Fruit fly (Drosophila melanogaster) whole organism, embryonic: ENCODE data around the gene mRpL19.

Experiments
- Adf1 ChIP-seq: fragments of 200-800 bp; sonication (Bioruptor generic); IDR thresholded peaks from 2 replicates; pipeline ENCODE4 v1.3.6; 2022; ENCODE audit warnings: missing biosample characterization, missing genetic modification characterization
- B-H1 ChIP-seq: fragments of 200-800 bp; sonication (Bioruptor generic); IDR thresholded peaks from 3 replicates; pipeline ENCODE4 v1.3.6; 2022; ENCODE audit warnings: missing biosample characterization, missing genetic modification characterization
- Bdp1 ChIP-seq: fragments of 200-800 bp; sonication (Bioruptor generic); optimal IDR thresholded peaks from 3 replicates; lab custom pipeline; 2016; ENCODE audit warnings: missing biosample characterization, missing genetic modification characterization
- CG10274 ChIP-seq: fragments of 200-800 bp; sonication (Bioruptor generic); optimal IDR thresholded peaks from 3 replicates; lab custom pipeline; 2017; ENCODE audit warnings: missing biosample characterization, mild to moderate bottlenecking, missing genetic modification characterization
- CG10462 ChIP-seq: fragments of 200-800 bp; sonication (Bioruptor generic); optimal IDR thresholded peaks from 2 replicates; lab custom pipeline; 2016; ENCODE audit warnings: missing biosample characterization, missing genetic modification characterization
- CG10979 ChIP-seq: fragments of 200-800 bp; sonication (Bioruptor generic); optimal IDR thresholded peaks from 2 replicates; lab custom pipeline; 2018; ENCODE audit warnings: missing biosample characterization, mild to moderate bottlenecking, missing genetic modification characterization, moderate library complexity
- CG12942 ChIP-seq: fragments of 200-800 bp; sonication (Bioruptor generic); optimal IDR thresholded peaks from 3 replicates; lab custom pipeline; 2016; ENCODE audit warnings: missing biosample characterization, missing genetic modification characterization
- CG13296 ChIP-seq: fragments of 200-800 bp; sonication (Bioruptor generic); optimal IDR thresholded peaks from 3 replicates; lab custom pipeline; 2018; ENCODE audit warnings: missing biosample characterization, mild to moderate bottlenecking, missing genetic modification characterization
- CG13424 ChIP-seq: fragments of 200-800 bp; sonication (Bioruptor generic); optimal IDR thresholded peaks from 2 replicates; lab custom pipeline; 2019; ENCODE audit warnings: missing biosample characterization, mild to moderate bottlenecking, missing genetic modification characterization, moderate library complexity
- CG14050 ChIP-seq: fragments of 200-800 bp; sonication (Bioruptor generic); IDR thresholded peaks from 3 replicates; pipeline ENCODE4 v1.3.6; 2022; ENCODE audit warnings: missing biosample characterization, missing genetic modification characterization
- CG15514 ChIP-seq: fragments of 200-800 bp; sonication (Bioruptor generic); optimal IDR thresholded peaks from 3 replicates; lab custom pipeline; 2017; ENCODE audit warnings: missing biosample characterization, missing genetic modification characterization, mild to moderate bottlenecking, moderate library complexity, missing genetic modification reagents
- CG1647 ChIP-seq: fragments of 200-800 bp; sonication (Bioruptor generic); optimal IDR thresholded peaks from 3 replicates; lab custom pipeline; 2016; ENCODE audit warnings: missing biosample characterization, missing genetic modification characterization
- CG2875 ChIP-seq: fragments of 200-800 bp; sonication (Bioruptor generic); optimal IDR thresholded peaks from 2 replicates; lab custom pipeline; 2017; ENCODE audit warnings: missing biosample characterization, mild to moderate bottlenecking, missing genetic modification characterization, missing genetic modification reagents
- CG3281 ChIP-seq: fragments of 200-800 bp; sonication (Bioruptor generic); optimal IDR thresholded peaks from 3 replicates; lab custom pipeline; 2017; ENCODE audit warnings: missing biosample characterization, mild to moderate bottlenecking, missing genetic modification characterization
- CG34224 ChIP-seq: fragments of 200-800 bp; sonication (Bioruptor generic); IDR thresholded peaks from 3 replicates; pipeline ENCODE4 v1.3.6; 2022; ENCODE audit warnings: missing biosample characterization, missing genetic modification characterization; ENCODE audit not compliant: partially characterized antibody
- CG4854 ChIP-seq: fragments of 200-800 bp; sonication (Bioruptor generic); optimal IDR thresholded peaks from 2 replicates; lab custom pipeline; 2016; ENCODE audit warnings: missing biosample characterization, missing genetic modification characterization, inconsistent platforms
- CG8089 ChIP-seq: fragments of 200-800 bp; sonication (Bioruptor generic); optimal IDR thresholded peaks from 3 replicates; lab custom pipeline; 2016; ENCODE audit warnings: missing biosample characterization, missing genetic modification characterization
- CG9215 ChIP-seq: fragments of 200-800 bp; sonication (Bioruptor generic); IDR thresholded peaks from 2 replicates; pipeline ENCODE4 v1.3.6; 2022; ENCODE audit warnings: missing biosample characterization, missing genetic modification characterization
- CG9817 ChIP-seq: fragments of 200-800 bp; sonication (Bioruptor generic); optimal IDR thresholded peaks from 2 replicates; lab custom pipeline; 2018; ENCODE audit warnings: missing biosample characterization, mild to moderate bottlenecking, missing genetic modification characterization, moderate library complexity
- CkIIα-i1 ChIP-seq: fragments of 200-800 bp; sonication (Bioruptor generic); IDR thresholded peaks from 2 replicates; pipeline ENCODE4 v1.3.6; 2022; ENCODE audit warnings: missing biosample characterization, missing genetic modification characterization
- Fer2 ChIP-seq: fragments of 200-800 bp; sonication (Bioruptor generic); optimal IDR thresholded peaks from 2 replicates; lab custom pipeline; 2018; ENCODE audit warnings: missing biosample characterization, mild to moderate bottlenecking, missing genetic modification characterization, moderate library complexity
- HLH54F ChIP-seq: fragments of 200-800 bp; sonication (Bioruptor generic); optimal IDR thresholded peaks from 3 replicates; lab custom pipeline; 2016; ENCODE audit warnings: missing biosample characterization, missing genetic modification characterization
- Kr ChIP-seq: fragments of 200-800 bp; sonication (Bioruptor generic); optimal IDR thresholded peaks from 2 replicates; lab custom pipeline; 2017; ENCODE audit warnings: missing biosample characterization, mild to moderate bottlenecking, missing genetic modification characterization
- Optix ChIP-seq: fragments of 200-800 bp; sonication (Bioruptor generic); IDR thresholded peaks from 3 replicates; pipeline ENCODE4 v1.3.6; 2022; ENCODE audit warnings: missing biosample characterization, missing genetic modification characterization
- Side ChIP-seq: fragments of 200-800 bp; sonication (Bioruptor generic); optimal IDR thresholded peaks from 2 replicates; lab custom pipeline; 2016; ENCODE audit warnings: missing biosample characterization, missing genetic modification characterization
- Sox100B ChIP-seq: fragments of 200-800 bp; sonication (Bioruptor generic); optimal IDR thresholded peaks from 3 replicates; lab custom pipeline; 2018; ENCODE audit warnings: missing biosample characterization, mild to moderate bottlenecking, missing genetic modification characterization
- abd-A ChIP-seq: fragments of 200-800 bp; sonication (Bioruptor generic); optimal IDR thresholded peaks from 3 replicates; lab custom pipeline; 2019; ENCODE audit warnings: missing biosample characterization, mild to moderate bottlenecking, missing genetic modification characterization, moderate library complexity
- al ChIP-seq: fragments of 200-800 bp; sonication (Bioruptor generic); IDR thresholded peaks from 2 replicates; pipeline ENCODE4 v1.3.6; 2022; ENCODE audit warnings: missing biosample characterization, missing genetic modification characterization
- ara ChIP-seq: fragments of 200-800 bp; sonication (Bioruptor generic); IDR thresholded peaks from 2 replicates; pipeline ENCODE4 v1.3.6; 2022; ENCODE audit warnings: missing biosample characterization, missing genetic modification characterization
- ato ChIP-seq: fragments of 200-800 bp; sonication (Bioruptor generic); IDR thresholded peaks from 2 replicates; pipeline ENCODE4 v1.3.6; 2022; ENCODE audit warnings: missing biosample characterization, missing genetic modification characterization; ENCODE audit not compliant: partially characterized antibody
- br ChIP-seq: fragments of >200 bp; optimal IDR thresholded peaks from 2 replicates; lab custom pipeline; 2017
- ci ChIP-seq: fragments of 200-800 bp; sonication (Bioruptor generic); IDR thresholded peaks from 3 replicates; pipeline ENCODE4 v1.3.6; 2022; ENCODE audit warnings: missing biosample characterization, missing genetic modification characterization
- crc ChIP-seq: fragments of 200-800 bp; sonication (Bioruptor generic); optimal IDR thresholded peaks from 2 replicates; lab custom pipeline; 2016; ENCODE audit warnings: missing biosample characterization, missing genetic modification characterization
- dan ChIP-seq: fragments of 200-800 bp; sonication (Bioruptor generic); IDR thresholded peaks from 2 replicates; pipeline ENCODE4 v1.3.6; 2022; ENCODE audit warnings: missing biosample characterization, missing genetic modification characterization
- eve ChIP-seq, 2 experiments: fragments of >200 bp; optimal IDR thresholded peaks; 2 replicates each; lab custom pipeline; 2017; ENCODE audit warnings: missing biosample characterization in 2 of 2, missing genetic modification characterization in 2 of 2
- ewg ChIP-seq: fragments of 200-800 bp; sonication (Bioruptor generic); optimal IDR thresholded peaks from 3 replicates; lab custom pipeline; 2017; ENCODE audit warnings: mild to moderate bottlenecking, missing biosample characterization, missing genetic modification reagents, missing genetic modification characterization
- fd102C ChIP-seq: fragments of 200-800 bp; sonication (Bioruptor generic); optimal IDR thresholded peaks from 2 replicates; lab custom pipeline; 2018; ENCODE audit warnings: missing biosample characterization, mild to moderate bottlenecking, missing genetic modification characterization, moderate library complexity
- ham ChIP-seq: fragments of 200-800 bp; sonication (Bioruptor generic); IDR thresholded peaks from 2 replicates; pipeline ENCODE4 v1.3.6; 2022; ENCODE audit warnings: missing biosample characterization, missing genetic modification characterization
- insv ChIP-seq, 2 experiments: fragments of 200-800 bp; sonication (Bioruptor generic); optimal IDR thresholded peaks; 3 replicates each; lab custom pipeline; 2016 to 2018; ENCODE audit warnings: missing biosample characterization in 2 of 2, missing genetic modification characterization in 2 of 2
- jing ChIP-seq: fragments of 200-800 bp; sonication (Bioruptor generic); optimal IDR thresholded peaks from 2 replicates; lab custom pipeline; 2018; ENCODE audit warnings: missing biosample characterization, mild to moderate bottlenecking, missing genetic modification characterization
- peb ChIP-seq: fragments of 200-800 bp; sonication (Bioruptor generic); IDR thresholded peaks from 2 replicates; pipeline ENCODE4 v1.3.6; 2022; ENCODE audit warnings: missing biosample characterization, missing genetic modification characterization
- run ChIP-seq: fragments of 200-800 bp; sonication (Bioruptor generic); optimal IDR thresholded peaks from 3 replicates; lab custom pipeline; 2018; ENCODE audit warnings: missing biosample characterization, mild to moderate bottlenecking, missing genetic modification characterization
- salm ChIP-seq: fragments of 200-800 bp; sonication (Bioruptor generic); optimal IDR thresholded peaks from 2 replicates; lab custom pipeline; 2018; ENCODE audit warnings: missing biosample characterization, mild to moderate bottlenecking, missing genetic modification characterization
- sisA ChIP-seq: fragments of 200-800 bp; sonication (Bioruptor generic); IDR thresholded peaks from 2 replicates; pipeline ENCODE4 v1.3.6; 2022; ENCODE audit warnings: missing biosample characterization, missing genetic modification characterization
- slou ChIP-seq: fragments of 200-800 bp; sonication (Bioruptor generic); optimal IDR thresholded peaks from 3 replicates; lab custom pipeline; 2016; ENCODE audit warnings: missing biosample characterization, missing genetic modification characterization
- so ChIP-seq: fragments of 200-800 bp; sonication (Bioruptor generic); IDR thresholded peaks from 3 replicates; pipeline ENCODE4 v1.3.6; 2022; ENCODE audit warnings: missing biosample characterization, missing genetic modification characterization
- stwl ChIP-seq: fragments of 200-800 bp; sonication (Bioruptor generic); optimal IDR thresholded peaks from 3 replicates; lab custom pipeline; 2018; ENCODE audit warnings: missing biosample characterization, mild to moderate bottlenecking, missing genetic modification characterization, moderate library complexity
- tll ChIP-seq, 2 experiments: fragments of 200-800 bp in 1 of 2; fragments of >200 bp in 1 of 2; sonication (Bioruptor generic) in 1 of 2; optimal IDR thresholded peaks; 2 replicates each; lab custom pipeline; 2017 to 2019; ENCODE audit warnings: missing biosample characterization in 2 of 2, missing genetic modification characterization in 2 of 2, mild to moderate bottlenecking in 1 of 2, moderate library complexity in 1 of 2
- vnd ChIP-seq: fragments of 200-800 bp; sonication (Bioruptor generic); IDR thresholded peaks from 3 replicates; pipeline ENCODE4 v1.3.6; 2022; ENCODE audit warnings: missing biosample characterization, missing genetic modification characterization; ENCODE audit not compliant: partially characterized antibody
- wdn ChIP-seq: fragments of 200-800 bp; sonication (Bioruptor generic); IDR thresholded peaks from 2 replicates; pipeline ENCODE4 v1.3.6; 2022; ENCODE audit warnings: missing biosample characterization, missing genetic modification characterization
- wek ChIP-seq: fragments of 200-800 bp; sonication (Bioruptor generic); optimal IDR thresholded peaks from 3 replicates; lab custom pipeline; 2018; ENCODE audit warnings: missing biosample characterization, mild to moderate bottlenecking, missing genetic modification characterization, moderate library complexity

mRpL19 gene

dm6 chr3R:8652731-8653130 lies 21.2 kb upstream of the mRpL19 start, which contains the start of the genes Sys1 and Dhod (continued):
- peak; percentile 94 for TF ChIP-seq CG34224 (GFP tag; lab: Robert Waterston, UW)
- peak; percentile 51 for TF ChIP-seq al (GFP tag; lab: Robert Waterston, UW)
- TF ChIP-seq wdn (GFP tag; lab: Robert Waterston, UW) = peak; percentile 43; the same call in 1 of the 2 replicates
- TF ChIP-seq insv (GFP tag; optimal IDR thresholded peaks at IDR 0.05; lab: Kevin White, UChicago) = no peak
- peak; percentile 56 for TF ChIP-seq CG9817 (tag; lab: Kevin White, UChicago)
- TF ChIP-seq CG9215 (GFP tag; lab: Robert Waterston, UW) = peak; percentile 64
- no peak for TF ChIP-seq CkIIα-i1 (GFP tag; lab: Robert Waterston, UW)
- peak; percentile 31 for TF ChIP-seq stwl (tag; lab: Kevin White, UChicago)
- TF ChIP-seq CG10462 = peak; percentile 36
- peak; percentile 35; the same call in 1 of the 3 replicates for TF ChIP-seq B-H1 (GFP tag; lab: Robert Waterston, UW)
- TF ChIP-seq eve (GFP tag; optimal IDR thresholded peaks at IDR 0.05; lab: Kevin White, UChicago) = no peak
- peak; percentile 73 for TF ChIP-seq Bdp1 (GFP tag; lab: Kevin White, UChicago)
- peak; percentile 35 for TF ChIP-seq CG1647
- peak; percentile 10 for TF ChIP-seq Kr
- no peak for TF ChIP-seq CG2875 (GFP tag; lab: Kevin White, UChicago)
- peak; percentile 21 for TF ChIP-seq ewg (GFP tag; lab: Kevin White, UChicago)
- TF ChIP-seq Adf1 = peak; percentile 40; the same call in 1 of the 2 replicates
- TF ChIP-seq slou = peak; percentile 13
- peak; percentile 58 for TF ChIP-seq sisA (GFP tag; lab: Robert Waterston, UW)
- TF ChIP-seq Optix (GFP tag; lab: Robert Waterston, UW) = peak; percentile 38; the same call in 1 of the 3 replicates
- no peak for TF ChIP-seq salm (tag; lab: Kevin White, UChicago)
- peak; percentile 61 for TF ChIP-seq CG10979 (tag; lab: Kevin White, UChicago)
- peak in 1 of 2 experiments; percentile 25 for TF ChIP-seq tll (GFP tag; optimal IDR thresholded peaks at IDR 0.05; lab: Kevin White, UChicago)
- TF ChIP-seq jing (GFP tag; lab: Kevin White, UChicago) = no peak
- peak; percentile 70; the same call in 2 of the 3 replicates for TF ChIP-seq so (GFP tag; lab: Robert Waterston, UW)
- TF ChIP-seq CG13296 (GFP tag; lab: Kevin White, UChicago) = peak; percentile 56
- TF ChIP-seq wek = no peak
- peak; percentile 51 for TF ChIP-seq CG4854 (GFP tag; lab: Kevin White, UChicago)
- TF ChIP-seq dan = no peak
- TF ChIP-seq abd-A (tag; lab: Kevin White, UChicago) = no peak
- no peak for TF ChIP-seq br (lab: Kevin White, UChicago)
- TF ChIP-seq ara = no peak
- TF ChIP-seq CG13424 (tag; lab: Kevin White, UChicago) = peak; percentile 67
- TF ChIP-seq CG10274 = no peak
- TF ChIP-seq CG12942 (GFP tag; lab: Kevin White, UChicago) = peak; percentile 45
- TF ChIP-seq ci (GFP tag; lab: Robert Waterston, UW) = peak; percentile 30; the same call in 1 of the 3 replicates
- peak; percentile 34 for TF ChIP-seq Side (GFP tag; lab: Kevin White, UChicago)
- peak; percentile 75 for TF ChIP-seq CG15514
- TF ChIP-seq ham (GFP tag; lab: Robert Waterston, UW) = no peak
- TF ChIP-seq CG8089 (GFP tag; lab: Kevin White, UChicago) = no peak
- no peak for TF ChIP-seq run (tag; lab: Kevin White, UChicago)
- peak; percentile 85 for TF ChIP-seq vnd (GFP tag; lab: Robert Waterston, UW)
- TF ChIP-seq crc (GFP tag; lab: Kevin White, UChicago) = peak; percentile 2
- TF ChIP-seq Sox100B = peak; percentile 4
- TF ChIP-seq peb (GFP tag; lab: Robert Waterston, UW) = peak; percentile 38
- no peak for TF ChIP-seq ato (GFP tag; lab: Robert Waterston, UW)
- TF ChIP-seq HLH54F (GFP tag; lab: Kevin White, UChicago) = peak; percentile 74
- TF ChIP-seq fd102C = no peak
- no peak for TF ChIP-seq CG14050 (GFP tag; lab: Robert Waterston, UW)
- no peak for TF ChIP-seq Fer2 (tag; lab: Kevin White, UChicago)
- TF ChIP-seq CG3281 (GFP tag; lab: Kevin White, UChicago) = peak; percentile 55
